Worm (Caenorhabditis elegans) whole organism, late embryonic: ENCODE data around the gene inx-7.

Experiments
- C08G9.2 ChIP-seq: sonication (generic microtip); optimal IDR thresholded peaks from 2 replicates; lab custom pipeline; 2016; ENCODE audit warnings: mild to moderate bottlenecking, missing genetic modification characterization, moderate library complexity, missing compliant biosample characterization
- F13H6.1 ChIP-seq: sonication (generic microtip); optimal IDR thresholded peaks from 2 replicates; lab custom pipeline; 2016; ENCODE audit warnings: missing genetic modification characterization, missing compliant biosample characterization
- K02D7.2 ChIP-seq: sonication (generic microtip); optimal IDR thresholded peaks from 2 replicates; lab custom pipeline; 2017; ENCODE audit warnings: mild to moderate bottlenecking, missing genetic modification characterization, missing compliant biosample characterization
- K09A11.1 ChIP-seq: sonication (generic microtip); optimal IDR thresholded peaks from 2 replicates; lab custom pipeline; 2017; ENCODE audit warnings: antibody characterized with exemption, mild to moderate bottlenecking, missing genetic modification characterization, missing compliant biosample characterization; ENCODE audit not compliant: insufficient read depth
- T23F11.4 ChIP-seq: fragments of 200-800 bp; sonication (Bioruptor generic); optimal IDR thresholded peaks from 2 replicates; lab custom pipeline; 2018; ENCODE audit warnings: mild to moderate bottlenecking, missing genetic modification characterization, missing compliant biosample characterization
- Y22D7AL.16 ChIP-seq: sonication (generic microtip); optimal IDR thresholded peaks from 2 replicates; lab custom pipeline; 2016; ENCODE audit warnings: missing genetic modification characterization, missing compliant biosample characterization
- ahr-1 ChIP-seq: sonication (generic microtip); optimal IDR thresholded peaks from 2 replicates; lab custom pipeline; 2016; ENCODE audit warnings: missing genetic modification characterization, missing compliant biosample characterization
- ama-1 ChIP-seq: fragments of 150-350 bp; optimal IDR thresholded peaks from 2 replicates; lab custom pipeline; 2014
- ceh-2 ChIP-seq: sonication (generic microtip); optimal IDR thresholded peaks from 2 replicates; lab custom pipeline; 2016; ENCODE audit warnings: missing genotype, missing genetic modification characterization, missing compliant biosample characterization
- ceh-22 ChIP-seq: sonication (generic microtip); optimal IDR thresholded peaks from 2 replicates; lab custom pipeline; 2017; ENCODE audit warnings: missing biosample characterization, missing genetic modification characterization
- ceh-34 ChIP-seq: sonication (generic microtip); optimal IDR thresholded peaks from 2 replicates; lab custom pipeline; 2016; ENCODE audit warnings: mild to moderate bottlenecking, missing genetic modification characterization, missing compliant biosample characterization
- ceh-45 ChIP-seq: fragments of 200-800 bp; sonication (Bioruptor generic); IDR thresholded peaks from 2 replicates; pipeline ENCODE4 v1.3.6; 2022; ENCODE audit warnings: missing genetic modification reagents, missing genetic modification characterization, missing compliant biosample characterization
- ceh-6 ChIP-seq: fragments of 200-800 bp; sonication (Bioruptor generic); optimal IDR thresholded peaks from 2 replicates; lab custom pipeline; 2018; ENCODE audit warnings: mild to moderate bottlenecking, missing genetic modification characterization, missing compliant biosample characterization
- ceh-9 ChIP-seq: sonication (generic microtip); optimal IDR thresholded peaks from 2 replicates; lab custom pipeline; 2016; ENCODE audit warnings: mild to moderate bottlenecking, missing genetic modification characterization, inconsistent platforms, missing compliant biosample characterization
- dve-1 ChIP-seq: sonication (generic microtip); optimal IDR thresholded peaks from 2 replicates; lab custom pipeline; 2017; ENCODE audit warnings: antibody characterized with exemption, mild to moderate bottlenecking, missing genetic modification characterization, missing compliant biosample characterization
- elt-4 ChIP-seq: sonication (generic microtip); optimal IDR thresholded peaks from 2 replicates; lab custom pipeline; 2016; ENCODE audit warnings: missing genetic modification characterization, missing compliant biosample characterization
- ets-4 ChIP-seq: sonication (generic microtip); optimal IDR thresholded peaks from 2 replicates; lab custom pipeline; 2016; ENCODE audit warnings: missing genetic modification characterization, missing compliant biosample characterization
- eyg-1 ChIP-seq: sonication (generic microtip); optimal IDR thresholded peaks from 2 replicates; lab custom pipeline; 2016; ENCODE audit warnings: missing genotype, missing genetic modification characterization, missing compliant biosample characterization
- fax-1 ChIP-seq: sonication (generic microtip); optimal IDR thresholded peaks from 2 replicates; lab custom pipeline; 2016; ENCODE audit warnings: missing genotype, missing genetic modification characterization, missing compliant biosample characterization
- fkh-10 ChIP-seq: fragments of 150-350 bp; optimal IDR thresholded peaks from 2 replicates; lab custom pipeline; 2014; ENCODE audit warnings: missing biosample characterization, missing genetic modification reagents, missing genetic modification characterization
- fkh-6 ChIP-seq: sonication (generic microtip); optimal IDR thresholded peaks from 2 replicates; lab custom pipeline; 2016; ENCODE audit warnings: missing genetic modification characterization, missing compliant biosample characterization
- gmeb-2 ChIP-seq: sonication (generic microtip); optimal IDR thresholded peaks from 2 replicates; lab custom pipeline; 2016; ENCODE audit warnings: missing genetic modification characterization, inconsistent platforms, missing compliant biosample characterization
- hlh-15 ChIP-seq: sonication (generic microtip); optimal IDR thresholded peaks from 2 replicates; lab custom pipeline; 2016; ENCODE audit warnings: missing genetic modification characterization, missing compliant biosample characterization
- hlh-30 ChIP-seq: sonication (generic microtip); optimal IDR thresholded peaks from 2 replicates; lab custom pipeline; 2017; ENCODE audit warnings: antibody characterized with exemption, missing genetic modification characterization, missing compliant biosample characterization; ENCODE audit not compliant: insufficient read depth
- lim-6 ChIP-seq: sonication (generic microtip); optimal IDR thresholded peaks from 2 replicates; lab custom pipeline; 2016; ENCODE audit warnings: missing genetic modification characterization, missing compliant biosample characterization
- lin-11 ChIP-seq: fragments of 200-800 bp; sonication (Bioruptor generic); optimal IDR thresholded peaks from 2 replicates; lab custom pipeline; 2018; ENCODE audit warnings: mild to moderate bottlenecking, missing genetic modification characterization, missing compliant biosample characterization
- madf-2 ChIP-seq: sonication (generic microtip); optimal IDR thresholded peaks from 2 replicates; lab custom pipeline; 2017; ENCODE audit warnings: missing genetic modification characterization, missing compliant biosample characterization
- nhr-11 ChIP-seq: fragments of 150-350 bp; optimal IDR thresholded peaks from 2 replicates; lab custom pipeline; 2014; ENCODE audit warnings: missing biosample characterization, missing genetic modification characterization
- nhr-232 ChIP-seq: sonication (generic microtip); optimal IDR thresholded peaks from 2 replicates; lab custom pipeline; 2016; ENCODE audit warnings: missing genetic modification characterization, missing compliant biosample characterization
- pax-1 ChIP-seq: fragments of 150-350 bp; optimal IDR thresholded peaks from 2 replicates; lab custom pipeline; 2014; ENCODE audit warnings: missing biosample characterization, missing genetic modification characterization
- pha-2 ChIP-seq: sonication (generic microtip); optimal IDR thresholded peaks from 2 replicates; lab custom pipeline; 2017; ENCODE audit warnings: mild to moderate bottlenecking, missing genetic modification characterization, missing compliant biosample characterization
- pros-1 ChIP-seq: fragments of 150-350 bp; optimal IDR thresholded peaks from 2 replicates; lab custom pipeline; 2014; ENCODE audit warnings: missing biosample characterization, missing genetic modification reagents, missing genetic modification characterization
- rnt-1 ChIP-seq: sonication (generic microtip); optimal IDR thresholded peaks from 2 replicates; lab custom pipeline; 2016; ENCODE audit warnings: missing genetic modification characterization, missing compliant biosample characterization
- sox-4 ChIP-seq: sonication (generic microtip); optimal IDR thresholded peaks from 2 replicates; lab custom pipeline; 2017; ENCODE audit warnings: mild to moderate bottlenecking, missing genetic modification characterization, inconsistent platforms, missing compliant biosample characterization
- ttx-3 ChIP-seq: sonication (generic microtip); optimal IDR thresholded peaks from 2 replicates; lab custom pipeline; 2016; ENCODE audit warnings: missing genetic modification reagents, missing genetic modification characterization, missing compliant biosample characterization
- unc-86 ChIP-seq: sonication (generic microtip); optimal IDR thresholded peaks from 2 replicates; lab custom pipeline; 2016; ENCODE audit warnings: missing genetic modification characterization, missing compliant biosample characterization
- zip-5 ChIP-seq: sonication (generic microtip); optimal IDR thresholded peaks from 2 replicates; lab custom pipeline; 2016; ENCODE audit warnings: missing genetic modification characterization, missing compliant biosample characterization

inx-7 gene

ce11 chrIV:5939908-5940307, 6.5 kb downstream of the inx-7 start:
- TF ChIP-seq hlh-15 (no peak), nhr-232 (tag; lab: Kevin White, UChicago) (no peak), fkh-10 (GFP tag; lab: Kevin White, UChicago) (no peak), gmeb-2 (tag; lab: Kevin White, UChicago) (no peak), pha-2 (tag; lab: Kevin White, UChicago) (no peak), unc-86 (tag; lab: Kevin White, UChicago) (no peak), ceh-9 (tag; lab: Kevin White, UChicago) (no peak)

ce11 chrIV:5939122-5939521, 7.3 kb downstream of the inx-7 start, which contains the start of gene mcu-1:
Gene mcu-1, minus strand, starts transcription at chrIV:5939230.
- no peak for TF ChIP-seq dve-1 (tag; lab: Kevin White, UChicago)
- TF ChIP-seq hlh-30 = no peak
- no peak for TF ChIP-seq ttx-3 (tag; lab: Kevin White, UChicago)
- TF ChIP-seq fkh-10 (GFP tag; lab: Kevin White, UChicago) = no peak
- TF ChIP-seq zip-5 = no peak
- TF ChIP-seq fkh-6 = no peak
- no peak for TF ChIP-seq lin-11
- TF ChIP-seq ceh-45 (GFP tag; lab: Robert Waterston, UW) = no peak
- no peak for TF ChIP-seq pros-1 (tag; lab: Kevin White, UChicago)
- TF ChIP-seq T23F11.4 (GFP tag; lab: Kevin White, UChicago) = no peak
- TF ChIP-seq Y22D7AL.16 (tag; lab: Kevin White, UChicago) = no peak
- no peak for TF ChIP-seq elt-4 (tag; lab: Kevin White, UChicago)
- no peak for TF ChIP-seq ahr-1 (tag; lab: Kevin White, UChicago)
- no peak for TF ChIP-seq ceh-6 (GFP tag; lab: Kevin White, UChicago)

ce11 chrIV:5937106-5937505, 9.3 kb downstream of the inx-7 start:
- TF ChIP-seq ama-1 (lab: Kevin White, UChicago) = no peak
- TF ChIP-seq eyg-1 (tag; lab: Kevin White, UChicago) = no peak
- TF ChIP-seq madf-2 (tag; lab: Kevin White, UChicago) = no peak
- no peak for TF ChIP-seq C08G9.2
- no peak for TF ChIP-seq sox-4
- TF ChIP-seq unc-86 (tag; lab: Kevin White, UChicago) = no peak
- no peak for TF ChIP-seq F13H6.1

ce11 chrIV:5934046-5934445, 12.4 kb downstream of the inx-7 start, which contains the start of gene H32C10.1:
Gene H32C10.1, plus strand, starts transcription at chrIV:5934346.
- TF ChIP-seq fkh-6 (no peak), ets-4 (tag; lab: Kevin White, UChicago) (no peak), dve-1 (tag; lab: Kevin White, UChicago) (no peak), K02D7.2 (tag; lab: Kevin White, UChicago) (no peak), hlh-30 (no peak), pax-1 (tag; lab: Kevin White, UChicago) (no peak), ceh-2 (tag; lab: Kevin White, UChicago) (no peak), pha-2 (tag; lab: Kevin White, UChicago) (no peak)

- TF ChIP-seq fkh-6 (no peak), lim-6 (tag; lab: Kevin White, UChicago) (no peak), pax-1 (tag; lab: Kevin White, UChicago) (no peak), K09A11.1 (tag; lab: Kevin White, UChicago) (no peak), nhr-11 (tag; lab: Kevin White, UChicago) (no peak), rnt-1 (tag; lab: Kevin White, UChicago) (no peak), lin-11 (no peak), ceh-22 (tag; lab: Kevin White, UChicago) (no peak), pha-2 (tag; lab: Kevin White, UChicago) (no peak), ttx-3 (tag; lab: Kevin White, UChicago) (no peak), ceh-34 (no peak), gmeb-2 (tag; lab: Kevin White, UChicago) (no peak), fax-1 (tag; lab: Kevin White, UChicago) (no peak)
Measured at ce11 chrIV:5930345-5930744, 16.1 kb downstream of the inx-7 start, which contains the start of gene lin-33. Gene lin-33, plus strand, starts transcription at chrIV:5930645.
